Worm (Caenorhabditis elegans): ENCODE measurements around the gene Y69A2AR.12.

The Y69A2AR.12 gene

ce11 chrIV:2606572-2606971 lies 38.2 kb downstream of the Y69A2AR.12 start:
- TF ChIP-seq egrh-3 (GFP tag; IDR thresholded peaks at IDR 0.05) (no peak), tlf-1 (GFP tag; optimal IDR thresholded peaks at IDR 0.05) (no peak), Y53F4B.3 (GFP tag; IDR thresholded peaks at IDR 0.05) (no peak), F22D6.2 (tag; optimal IDR thresholded peaks at IDR 0.05) (no peak), ztf-6 (GFP tag; IDR thresholded peaks at IDR 0.05) (no peak), Y67H2A.10 (GFP tag; conservative IDR thresholded peaks at IDR 0.05) (no peak), efl-1 (GFP tag; optimal IDR thresholded peaks at IDR 0.05) (no peak), somi-1 (GFP tag; optimal IDR thresholded peaks at IDR 0.05) (no peak), zim-3 (tag; optimal IDR thresholded peaks at IDR 0.05) (no peak), madf-3 (GFP tag; IDR thresholded peaks at IDR 0.05) (no peak), let-607 (tag; optimal IDR thresholded peaks at IDR 0.05) (no peak), snpc-4 (GFP tag; optimal IDR thresholded peaks at IDR 0.05) (no peak), snpc-4 (tag; optimal IDR thresholded peaks at IDR 0.05) (no peak), zfh-2 (GFP tag; conservative IDR thresholded peaks at IDR 0.05) (no peak), pha-4 (tag; optimal IDR thresholded peaks at IDR 0.05) (no peak), akir-1 (GFP tag; optimal IDR thresholded peaks at IDR 0.05) (no peak), xnd-1 (tag; optimal IDR thresholded peaks at IDR 0.05) (no peak)

- TF ChIP-seq unc-62 (GFP tag; optimal IDR thresholded peaks at IDR 0.05) (no peak), mcd-1 (GFP tag; IDR thresholded peaks at IDR 0.05) (no peak), fkh-3 (tag; optimal IDR thresholded peaks at IDR 0.05) (no peak), ztf-26 (tag; optimal IDR thresholded peaks at IDR 0.05) (no peak), xnd-1 (tag; optimal IDR thresholded peaks at IDR 0.05) (peak; percentile 91), snpc-1.1 (tag; optimal IDR thresholded peaks at IDR 0.05; ENCODE audit: insufficient read depth) (no peak), F39B2.1 (GFP tag; IDR thresholded peaks at IDR 0.05) (no peak), rpc-1 (optimal IDR thresholded peaks at IDR 0.05) (no peak), rpc-1 (tag; optimal IDR thresholded peaks at IDR 0.05) (no peak), B0336.3 (GFP tag; IDR thresholded peaks at IDR 0.05) (0 out of 2 replicates have a peak, but pooled peaks have one; percentile 15), F23B12.7 (tag; optimal IDR thresholded peaks at IDR 0.05; ENCODE audit: insufficient read depth) (no peak), nhr-80 (tag; optimal IDR thresholded peaks at IDR 0.05) (no peak), dpl-1 (GFP tag; optimal IDR thresholded peaks at IDR 0.05) (peak; percentile 55), lsy-27 (tag; optimal IDR thresholded peaks at IDR 0.05; ENCODE audit: borderline replicate concordance, insufficient read depth) (no peak), B0261.1 (tag; optimal IDR thresholded peaks at IDR 0.05) (no peak), mxl-1 (tag; optimal IDR thresholded peaks at IDR 0.05) (no peak), lag-1 (GFP tag; IDR thresholded peaks at IDR 0.05) (no peak), Y56A3A.18 (GFP tag; IDR thresholded peaks at IDR 0.05) (no peak), unc-130 (GFP tag; optimal IDR thresholded peaks at IDR 0.05) (no peak), F57A8.1 (GFP tag; optimal IDR thresholded peaks at IDR 0.05) (no peak), F49E8.2 (tag; optimal IDR thresholded peaks at IDR 0.05; ENCODE audit: insufficient read depth) (peak; percentile 55), ceh-40 (GFP tag; IDR thresholded peaks at IDR 0.05) (no peak), nfyb-1 (GFP tag; IDR thresholded peaks at IDR 0.05) (no peak), dox-1 (GFP tag; IDR thresholded peaks at IDR 0.05) (no peak), ceh-91 (GFP tag; IDR thresholded peaks at IDR 0.05) (peak; percentile 53; the same call in 1 of the 2 replicates), C17E4.6 (GFP tag; IDR thresholded peaks at IDR 0.05) (no peak), lin-54 (GFP tag; optimal IDR thresholded peaks at IDR 0.05) (peak; percentile 72), efl-1 (GFP tag; optimal IDR thresholded peaks at IDR 0.05) (peak; percentile 78), attf-6 (GFP tag; IDR thresholded peaks at IDR 0.05) (peak; percentile 56; the same call in 1 of the 2 replicates), him-1 (tag; optimal IDR thresholded peaks at IDR 0.05) (peak; percentile 1), nfya-1 (tag; optimal IDR thresholded peaks at IDR 0.05; ENCODE audit: borderline replicate concordance, insufficient read depth) (no peak), snpc-4 (GFP tag; optimal IDR thresholded peaks at IDR 0.05) (no peak), snpc-4 (tag; optimal IDR thresholded peaks at IDR 0.05) (no peak), hlh-26 (GFP tag; conservative IDR thresholded peaks at IDR 0.05) (no peak)
Measured at ce11 chrIV:2607513-2608101, 39.2 kb downstream of the Y69A2AR.12 start, which contains the start of gene vamp-7. vamp-7 (plus strand) TSS chrIV:2608051.
